Worm (Caenorhabditis elegans): ENCODE results near the gene T26A5.8.

The T26A5.8 gene

ce11 chrIII:6499102-6499501, 36.4 kb upstream of the T26A5.8 start:
- TF ChIP-seq unc-62 (GFP tag; optimal IDR thresholded peaks at IDR 0.05 in 1 of 2) (peak in 1 of 2 experiments; percentile 92), unc-62 (tag; optimal IDR thresholded peaks at IDR 0.05) (no peak), T26A8.4 (GFP tag; IDR thresholded peaks at IDR 0.05) (no peak)

ce11 chrIII:6498176-6498575, 35.5 kb upstream of the T26A5.8 start, which contains the start of gene sdz-15:
Gene sdz-15 (plus strand): TSS chrIII:6498476.
- TF ChIP-seq nhr-42 (GFP tag; IDR thresholded peaks at IDR 0.05): no peak

- peak; percentile 58 for TF ChIP-seq dve-1 (tag; optimal IDR thresholded peaks at IDR 0.05; ENCODE audit: insufficient read depth)
- TF ChIP-seq hlh-30 (tag; optimal IDR thresholded peaks at IDR 0.05; ENCODE audit: insufficient read depth): peak; percentile 52
- peak; percentile 53; the same call in 1 of the 2 replicates for TF ChIP-seq dmd-6 (GFP tag; IDR thresholded peaks at IDR 0.05)
- no peak for TF ChIP-seq lin-13 (GFP tag; optimal IDR thresholded peaks at IDR 0.05)
- TF ChIP-seq pqm-1 (tag; optimal IDR thresholded peaks at IDR 0.05): peak; percentile 73
- peak; percentile 37 for TF ChIP-seq nhr-28 (tag; optimal IDR thresholded peaks at IDR 0.05)
- TF ChIP-seq rbr-2 (tag; optimal IDR thresholded peaks at IDR 0.05): no peak
- peak; percentile 41 for TF ChIP-seq hlh-11 (tag; optimal IDR thresholded peaks at IDR 0.05)
- TF ChIP-seq Y48G9A.11 (GFP tag; IDR thresholded peaks at IDR 0.05): no peak
These were observed 32.6 kb upstream of the T26A5.8 start, which contains the start of gene F23F12.13 for ce11 chrIII:6495191-6495723. Gene F23F12.13 (plus strand): TSS chrIII:6495673.

- TF ChIP-seq zag-1 (tag; optimal IDR thresholded peaks at IDR 0.05) (no peak), R02D3.7 (tag; optimal IDR thresholded peaks at IDR 0.05) (no peak), rbr-2 (tag; optimal IDR thresholded peaks at IDR 0.05) (no peak), mes-2 (tag; optimal IDR thresholded peaks at IDR 0.05; ENCODE audit: poor library complexity, severe bottlenecking) (no peak), aha-1 (tag) (no peak), lin-13 (GFP tag; optimal IDR thresholded peaks at IDR 0.05) (no peak), ceh-82 (tag; optimal IDR thresholded peaks at IDR 0.05) (no peak), pqm-1 (tag; optimal IDR thresholded peaks at IDR 0.05) (no peak), madf-9 (GFP tag; conservative IDR thresholded peaks at IDR 0.05) (no peak), lin-39 (tag; optimal IDR thresholded peaks at IDR 0.05) (no peak), F26F4.8 (GFP tag; conservative IDR thresholded peaks at IDR 0.05) (no peak), nhr-41 (GFP tag; IDR thresholded peaks at IDR 0.05) (no peak), ztf-11 (tag; optimal IDR thresholded peaks at IDR 0.05) (no peak), mxl-3 (GFP tag; optimal IDR thresholded peaks at IDR 0.05) (no peak), nhr-48 (tag; optimal IDR thresholded peaks at IDR 0.05) (no peak), nhr-237 (tag; optimal IDR thresholded peaks at IDR 0.05) (no peak), F37D6.2 (tag; optimal IDR thresholded peaks at IDR 0.05) (no peak), Y5F2A.4 (GFP tag; optimal IDR thresholded peaks at IDR 0.05) (no peak), daf-19 (GFP tag; conservative IDR thresholded peaks at IDR 0.05) (no peak)
These were observed 30.2 kb upstream of the T26A5.8 start, which contains the start of gene srb-11 for ce11 chrIII:6492807-6493206. Gene srb-11 (minus strand): TSS chrIII:6492907.

ce11 chrIII:6490989-6491388, 28.3 kb upstream of the T26A5.8 start:
- TF ChIP-seq saeg-2 (GFP tag; IDR thresholded peaks at IDR 0.05) (no peak), lin-38 (GFP tag; IDR thresholded peaks at IDR 0.05) (no peak), unc-62 (GFP tag; optimal IDR thresholded peaks at IDR 0.05 in 1 of 2) (peak in 1 of 2 experiments; percentile 90), unc-62 (tag; optimal IDR thresholded peaks at IDR 0.05) (no peak), Y105C5A.15 (GFP tag; IDR thresholded peaks at IDR 0.05) (no peak), nhr-28 (tag; optimal IDR thresholded peaks at IDR 0.05) (no peak)

- TF ChIP-seq pha-4 (GFP tag; IDR thresholded peaks at IDR 0.05): peak; percentile 29; the same call in 1 of the 2 replicates
- no peak for TF ChIP-seq pha-4 (tag; optimal IDR thresholded peaks at IDR 0.05)
- TF ChIP-seq dmd-8 (GFP tag; IDR thresholded peaks at IDR 0.05): no peak
- 0 out of 2 replicates have a peak, but pooled peaks have one; percentile 11 for TF ChIP-seq Y48G9A.11 (GFP tag; IDR thresholded peaks at IDR 0.05)
- TF ChIP-seq pqm-1 (tag; optimal IDR thresholded peaks at IDR 0.05): no peak
- no peak for TF ChIP-seq nhr-41 (GFP tag; IDR thresholded peaks at IDR 0.05)
- TF ChIP-seq madf-5 (GFP tag; IDR thresholded peaks at IDR 0.05): no peak
These were observed 26.8 kb upstream of the T26A5.8 start, which contains the start of gene rpt-3 for ce11 chrIII:6489493-6489892. Gene rpt-3 (plus strand): TSS chrIII:6489793.
